Worm (Caenorhabditis elegans) whole organism, L3 larva: ENCODE data around the gene F27C8.2.

Source experiments
- ZK546.5 ChIP-seq: sonication (generic microtip); optimal IDR thresholded peaks from 2 replicates; lab custom pipeline; 2017; ENCODE audit warnings: missing biosample characterization, missing genetic modification characterization
- aly-2 ChIP-seq: fragments of 150-350 bp; optimal IDR thresholded peaks from 2 replicates; lab custom pipeline; 2014; ENCODE audit warnings: missing biosample characterization, missing genetic modification characterization
- ama-1 ChIP-seq: fragments of 150-350 bp; optimal IDR thresholded peaks from 2 replicates; lab custom pipeline; 2018
- ceh-16 ChIP-seq: sonication (generic microtip); optimal IDR thresholded peaks from 2 replicates; lab custom pipeline; 2017; ENCODE audit warnings: missing biosample characterization, missing genetic modification characterization
- ceh-28 ChIP-seq: fragments of 150-350 bp; optimal IDR thresholded peaks from 2 replicates; lab custom pipeline; 2014; ENCODE audit warnings: missing biosample characterization, missing genetic modification reagents, missing genetic modification characterization
- ceh-82 ChIP-seq: fragments of 150-350 bp; optimal IDR thresholded peaks from 2 replicates; lab custom pipeline; 2014; ENCODE audit warnings: missing biosample characterization, missing genetic modification characterization
- daf-12 ChIP-seq: fragments of 150-350 bp; optimal IDR thresholded peaks from 2 replicates; lab custom pipeline; 2014; ENCODE audit warnings: missing biosample characterization, missing genetic modification reagents, missing genetic modification characterization
- egl-5 ChIP-seq: fragments of 150-350 bp; optimal IDR thresholded peaks from 2 replicates; lab custom pipeline; 2017; ENCODE audit warnings: missing biosample characterization, missing genetic modification reagents, missing genetic modification characterization, inconsistent platforms
- elt-1 ChIP-seq: fragments of 150-350 bp; optimal IDR thresholded peaks from 2 replicates; lab custom pipeline; 2014; ENCODE audit warnings: missing biosample characterization, missing genetic modification characterization
- eor-1 ChIP-seq, 2 experiments: fragments of 150-350 bp; optimal IDR thresholded peaks; 2 replicates each; lab custom pipeline; 2014 to 2018; ENCODE audit warnings: missing biosample characterization in 2 of 2, missing genetic modification characterization in 2 of 2
- fkh-10 ChIP-seq: sonication (generic microtip); optimal IDR thresholded peaks from 2 replicates; lab custom pipeline; 2017; ENCODE audit warnings: missing biosample characterization, missing genetic modification reagents, missing genetic modification characterization
- fkh-2 ChIP-seq: fragments of 150-350 bp; optimal IDR thresholded peaks from 2 replicates; lab custom pipeline; 2014; ENCODE audit warnings: missing biosample characterization, missing genetic modification reagents, missing genetic modification characterization
- lsy-12 ChIP-seq: sonication (generic microtip); optimal IDR thresholded peaks from 2 replicates; lab custom pipeline; 2016; ENCODE audit warnings: mild to moderate bottlenecking, missing genetic modification characterization, missing compliant biosample characterization
- mdl-1 ChIP-seq: fragments of 150-350 bp; optimal IDR thresholded peaks from 2 replicates; lab custom pipeline; 2014; ENCODE audit warnings: missing biosample characterization, missing genetic modification characterization
- nfya-1 ChIP-seq: sonication (generic microtip); optimal IDR thresholded peaks from 2 replicates; lab custom pipeline; 2017; ENCODE audit warnings: missing genetic modification characterization, mild to moderate bottlenecking, missing compliant biosample characterization, antibody characterized with exemption, moderate library complexity; ENCODE audit not compliant: insufficient read depth
- nhr-11 ChIP-seq: fragments of 150-350 bp; optimal IDR thresholded peaks from 2 replicates; lab custom pipeline; 2014; ENCODE audit warnings: missing biosample characterization, missing genetic modification characterization
- nhr-12 ChIP-seq: fragments of 150-350 bp; optimal IDR thresholded peaks from 2 replicates; lab custom pipeline; 2014; ENCODE audit warnings: missing biosample characterization, missing genetic modification characterization
- nhr-23 ChIP-seq: fragments of 150-350 bp; optimal IDR thresholded peaks from 2 replicates; lab custom pipeline; 2014; ENCODE audit warnings: missing biosample characterization, missing genetic modification reagents, missing genetic modification characterization
- nhr-25 ChIP-seq: sonication (generic microtip); optimal IDR thresholded peaks from 2 replicates; lab custom pipeline; 2017; ENCODE audit warnings: missing biosample characterization, missing genetic modification characterization
- nhr-28 ChIP-seq: fragments of 150-350 bp; optimal IDR thresholded peaks from 2 replicates; lab custom pipeline; 2014; ENCODE audit warnings: missing biosample characterization, missing genetic modification characterization
- nhr-76 ChIP-seq: fragments of 150-350 bp; sonication (generic microtip); optimal IDR thresholded peaks from 5 replicates; lab custom pipeline; 2014; ENCODE audit warnings: missing biosample characterization, missing genetic modification characterization
- nhr-77 ChIP-seq: fragments of 150-350 bp; optimal IDR thresholded peaks from 2 replicates; lab custom pipeline; 2014; ENCODE audit warnings: missing biosample characterization, missing genetic modification characterization
- pha-4 ChIP-seq: fragments of 150-350 bp; optimal IDR thresholded peaks from 2 replicates; lab custom pipeline; 2014; ENCODE audit warnings: missing biosample characterization, missing genetic modification reagents, missing genetic modification characterization
- pqm-1 ChIP-seq: fragments of 150-350 bp; optimal IDR thresholded peaks from 2 replicates; lab custom pipeline; 2017; ENCODE audit warnings: missing biosample characterization, missing genetic modification characterization, inconsistent platforms
- sea-2 ChIP-seq: fragments of 150-350 bp; sonication (generic microtip); optimal IDR thresholded peaks from 4 replicates; lab custom pipeline; 2014; ENCODE audit warnings: missing biosample characterization, missing genetic modification reagents, missing genetic modification characterization
- snpc-4 ChIP-seq: fragments of 150-350 bp; optimal IDR thresholded peaks from 2 replicates; lab custom pipeline; 2014; ENCODE audit warnings: missing biosample characterization, missing genetic modification characterization
- tbx-2 ChIP-seq: sonication (generic microtip); optimal IDR thresholded peaks from 2 replicates; lab custom pipeline; 2016; ENCODE audit warnings: mild to moderate bottlenecking, missing genetic modification characterization, missing compliant biosample characterization
- unc-62 ChIP-seq: fragments of 150-350 bp; sonication (generic microtip); optimal IDR thresholded peaks from 4 replicates; lab custom pipeline; 2014; ENCODE audit warnings: missing biosample characterization, missing genetic modification reagents, missing genetic modification characterization
- ztf-11 ChIP-seq: fragments of 150-350 bp; optimal IDR thresholded peaks from 2 replicates; lab custom pipeline; 2014; ENCODE audit warnings: missing biosample characterization, missing genetic modification characterization
- ztf-4 ChIP-seq: fragments of 150-350 bp; optimal IDR thresholded peaks from 2 replicates; lab custom pipeline; 2014; ENCODE audit warnings: missing biosample characterization, missing genetic modification characterization

F27C8.2 gene

DNA sequence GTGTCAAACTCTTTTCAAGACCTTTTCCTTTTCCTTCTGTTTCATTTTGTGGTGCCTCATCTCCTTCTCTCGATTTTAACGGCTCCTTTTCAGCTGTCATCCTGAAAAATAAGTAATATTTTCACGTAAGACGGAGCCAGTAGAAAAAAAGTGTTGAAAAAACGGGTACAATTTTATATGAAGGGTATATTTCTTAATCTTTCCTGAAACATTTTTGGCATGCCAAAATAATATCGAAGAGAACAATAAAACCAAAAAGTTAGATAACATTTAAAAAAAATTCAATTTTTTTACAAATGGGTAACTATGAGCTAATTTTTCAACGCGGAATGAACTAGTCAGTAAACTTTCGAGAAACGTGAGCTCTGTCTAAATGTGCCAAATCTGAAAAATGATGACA, 5.4 kb downstream of the F27C8.2 start, which contains the start of gene aat-1:
aat-1 (minus strand) TSS at position 101 of the 400 bp plus-strand sequence.
- TF ChIP-seq unc-62 (GFP tag; lab: Kevin White, UChicago) = no peak
- no peak for TF ChIP-seq ceh-28 (tag; lab: Kevin White, UChicago)
- TF ChIP-seq nhr-28 (tag; lab: Kevin White, UChicago) = no peak
- TF ChIP-seq aly-2 = no peak
- TF ChIP-seq nhr-77 (tag; lab: Kevin White, UChicago) = no peak
- TF ChIP-seq nhr-76 (tag; lab: Kevin White, UChicago) = no peak
- TF ChIP-seq mdl-1 (tag; lab: Kevin White, UChicago) = no peak
- no peak for TF ChIP-seq nfya-1
- TF ChIP-seq nhr-23 (tag; lab: Kevin White, UChicago) = no peak
- no peak for TF ChIP-seq nhr-25 (tag; lab: Kevin White, UChicago)
- TF ChIP-seq lsy-12 (tag; lab: Kevin White, UChicago) = no peak
- TF ChIP-seq ama-1 (lab: Kevin White, UChicago) = no peak
- TF ChIP-seq nhr-12 (tag; lab: Kevin White, UChicago) = no peak
- no peak for TF ChIP-seq eor-1 (tag; optimal IDR thresholded peaks at IDR 0.05; lab: Kevin White, UChicago)
- TF ChIP-seq pha-4 = no peak

DNA sequence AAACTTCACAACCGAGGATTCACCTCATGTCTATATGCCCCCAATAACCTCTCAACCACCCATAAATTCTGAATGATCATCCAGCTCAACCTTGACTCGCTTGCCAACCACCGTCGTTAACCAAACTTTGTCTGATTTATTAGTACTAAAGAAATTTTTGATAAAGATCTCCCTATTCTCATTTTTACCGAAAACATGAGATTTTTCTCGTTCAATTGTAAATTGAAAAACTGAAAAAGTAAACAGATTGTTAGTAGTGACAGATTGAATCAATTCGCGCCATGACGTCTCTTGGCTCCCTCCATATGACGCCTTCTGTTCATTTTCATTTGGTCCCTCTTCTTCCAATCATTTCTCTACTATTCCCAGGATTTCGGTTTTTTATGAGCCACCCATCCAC, 11.8 kb downstream of the F27C8.2 start:
- TF ChIP-seq egl-5 (tag; lab: Kevin White, UChicago) (no peak), elt-1 (tag; lab: Kevin White, UChicago) (peak; percentile 98), fkh-2 (tag; lab: Kevin White, UChicago) (no peak)

DNA sequence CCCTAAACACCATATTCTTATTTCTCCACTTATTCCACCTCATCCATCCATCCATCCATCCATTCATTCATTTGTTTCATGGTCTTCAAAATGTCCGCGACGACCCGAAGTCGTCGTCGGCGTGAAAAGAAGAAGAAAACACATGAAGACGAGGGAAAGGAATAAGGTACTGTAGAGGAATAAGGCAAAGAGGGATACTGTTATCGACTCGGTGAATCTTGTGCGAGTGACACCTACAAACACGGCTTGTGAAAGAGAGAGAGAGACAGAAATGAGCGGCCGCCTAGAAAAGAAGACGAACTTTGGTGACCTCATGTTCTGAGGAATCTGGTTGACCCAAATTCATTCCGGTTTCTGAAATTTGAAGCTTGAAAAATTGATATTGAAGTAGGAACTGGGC, 12.9 kb downstream of the F27C8.2 start:
- TF ChIP-seq sea-2 (GFP tag; lab: Kevin White, UChicago) (no peak), elt-1 (tag; lab: Kevin White, UChicago) (peak; percentile 93), fkh-10 (GFP tag; lab: Kevin White, UChicago) (no peak), ztf-11 (tag; lab: Kevin White, UChicago) (no peak), nhr-25 (tag; lab: Kevin White, UChicago) (peak; percentile 55), ztf-4 (tag; lab: Kevin White, UChicago) (no peak), lsy-12 (tag; lab: Kevin White, UChicago) (no peak), tbx-2 (tag; lab: Kevin White, UChicago) (no peak), daf-12 (tag; lab: Kevin White, UChicago) (no peak), ceh-82 (tag; lab: Kevin White, UChicago) (no peak)

DNA sequence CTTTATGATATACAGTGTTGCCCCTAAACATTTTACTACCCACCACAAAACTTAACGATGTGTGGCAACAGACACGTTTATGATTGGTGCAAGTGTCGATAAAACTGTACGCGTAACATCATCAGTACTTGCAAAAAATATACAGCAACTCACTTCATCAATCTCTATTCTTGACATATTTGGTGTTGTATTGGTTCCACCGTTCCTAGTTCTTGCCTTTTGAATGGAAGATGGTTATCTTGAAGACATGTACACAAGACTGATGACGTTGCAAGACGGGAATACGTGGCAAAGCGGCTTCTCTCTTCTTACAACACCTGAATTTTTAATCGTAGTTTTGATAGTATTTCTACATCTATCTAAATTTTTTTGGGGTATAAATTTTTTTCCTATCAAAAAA, 14.8 kb downstream of the F27C8.2 start:
- TF ChIP-seq pqm-1 (tag; lab: Kevin White, UChicago) (no peak), nhr-25 (tag; lab: Kevin White, UChicago) (peak; percentile 4), elt-1 (tag; lab: Kevin White, UChicago) (peak; percentile 92), nhr-11 (tag; lab: Kevin White, UChicago) (no peak), ztf-11 (tag; lab: Kevin White, UChicago) (no peak), snpc-4 (no peak)

DNA sequence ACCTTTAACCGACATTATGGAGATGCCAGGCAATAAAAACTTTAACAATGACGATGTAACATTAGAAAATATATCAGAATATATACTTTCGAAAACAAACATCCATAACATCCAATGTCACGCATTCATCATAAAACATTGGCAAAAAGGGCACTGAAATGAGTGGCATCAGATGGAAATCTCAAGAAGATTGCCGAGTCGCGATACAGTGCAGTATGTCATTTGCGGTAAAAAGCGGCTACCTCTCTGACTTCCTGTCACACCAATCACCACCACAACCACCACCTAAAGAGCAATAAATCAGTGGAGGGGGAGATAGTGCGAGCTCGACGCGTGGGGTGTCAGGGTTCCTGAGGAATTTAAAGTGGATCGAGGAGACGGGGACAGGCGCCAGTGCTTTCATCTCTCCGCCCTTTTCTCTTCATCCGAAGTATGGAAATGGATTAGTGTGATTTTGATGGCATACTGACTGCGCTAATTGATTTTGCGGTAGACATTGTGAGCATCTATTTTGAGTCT, 17.0 kb downstream of the F27C8.2 start:
- peak; percentile 92 for TF ChIP-seq elt-1 (tag; lab: Kevin White, UChicago)
- TF ChIP-seq ceh-16 (tag; lab: Kevin White, UChicago) = no peak

DNA sequence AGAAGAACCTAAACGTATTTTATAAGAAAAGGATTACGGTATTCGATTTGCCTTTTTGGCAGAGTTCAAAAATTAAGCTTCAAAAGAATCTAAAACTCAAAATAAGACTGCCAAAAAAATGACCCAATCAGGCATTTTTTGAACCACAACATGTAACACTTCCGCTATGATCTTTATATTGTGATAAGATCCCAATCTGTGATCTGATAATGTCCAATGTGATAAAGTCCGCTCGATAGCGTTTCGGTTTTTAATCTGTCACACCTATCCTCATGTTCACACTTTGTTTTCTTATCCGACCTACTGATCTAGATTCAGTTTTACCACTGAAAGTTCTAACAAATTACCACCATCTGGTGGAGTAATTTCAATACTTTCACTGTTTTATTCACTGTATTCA, 17.9 kb downstream of the F27C8.2 start:
- TF ChIP-seq nhr-23 (tag; lab: Kevin White, UChicago) = peak; percentile 22
- peak; percentile 99 for TF ChIP-seq elt-1 (tag; lab: Kevin White, UChicago)
- TF ChIP-seq lsy-12 (tag; lab: Kevin White, UChicago) = no peak
- TF ChIP-seq tbx-2 (tag; lab: Kevin White, UChicago) = no peak
- TF ChIP-seq ceh-28 (tag; lab: Kevin White, UChicago) = no peak
- TF ChIP-seq ZK546.5 (tag; lab: Kevin White, UChicago) = no peak
